Worm (Caenorhabditis elegans) whole organism, young adult: ENCODE data around the gene rgl-1.

Source experiments
- D2030.7 ChIP-seq: fragments of 200-800 bp; sonication (Bioruptor generic); IDR thresholded peaks from 2 replicates; pipeline ENCODE4 v1.3.6; 2022; ENCODE audit warnings: missing genetic modification reagents, missing genetic modification characterization, missing compliant biosample characterization
- F10E7.11 ChIP-seq: sonication (generic microtip); optimal IDR thresholded peaks from 2 replicates; lab custom pipeline; 2017; ENCODE audit warnings: mild to moderate bottlenecking, missing genetic modification characterization, moderate library complexity, missing compliant biosample characterization
- F22D6.2 ChIP-seq: sonication (generic microtip); optimal IDR thresholded peaks from 2 replicates; lab custom pipeline; 2016; ENCODE audit warnings: mild to moderate bottlenecking, missing genetic modification characterization, missing compliant biosample characterization
- F23B12.7 ChIP-seq: sonication (generic microtip); optimal IDR thresholded peaks from 2 replicates; lab custom pipeline; 2017; ENCODE audit warnings: missing genetic modification characterization, mild to moderate bottlenecking, missing compliant biosample characterization, antibody characterized with exemption, moderate library complexity; ENCODE audit not compliant: insufficient read depth
- K12H6.12 ChIP-seq: fragments of 200-800 bp; sonication (Bioruptor generic); optimal IDR thresholded peaks from 2 replicates; lab custom pipeline; 2018; ENCODE audit warnings: mild to moderate bottlenecking, missing genetic modification characterization, missing compliant biosample characterization
- T26A5.8 ChIP-seq: sonication (generic microtip); optimal IDR thresholded peaks from 2 replicates; lab custom pipeline; 2016; ENCODE audit warnings: missing genetic modification characterization, missing compliant biosample characterization
- Y53G8AR.9 ChIP-seq: fragments of 200-800 bp; sonication (Bioruptor generic); conservative IDR thresholded peaks from 2 replicates; pipeline ENCODE4 v1.3.6; 2022; ENCODE audit warnings: missing genetic modification reagents, missing genetic modification characterization, missing compliant biosample characterization
- Y67H2A.10 ChIP-seq: fragments of 200-800 bp; sonication (Bioruptor generic); conservative IDR thresholded peaks from 2 replicates; pipeline ENCODE4 v1.3.6; 2022; ENCODE audit warnings: missing genetic modification reagents, missing genetic modification characterization, missing compliant biosample characterization
- ZK185.1 ChIP-seq: sonication (generic microtip); optimal IDR thresholded peaks from 2 replicates; lab custom pipeline; 2016; ENCODE audit warnings: mild to moderate bottlenecking, missing genetic modification characterization, missing compliant biosample characterization; ENCODE audit not compliant: poor library complexity, severe bottlenecking
- akir-1 ChIP-seq: fragments of 200-800 bp; sonication (Bioruptor generic); optimal IDR thresholded peaks from 2 replicates; lab custom pipeline; 2018; ENCODE audit warnings: mild to moderate bottlenecking, missing genetic modification characterization, moderate library complexity, missing compliant biosample characterization
- ama-1 ChIP-seq, 3 experiments: fragments of 150-350 bp in 1 of 3; sonication (generic microtip) in 2 of 3; optimal IDR thresholded peaks; 2 replicates each; lab custom pipeline; 2014 to 2018; ENCODE audit warnings: missing biosample characterization in 2 of 3, missing genetic modification characterization in 2 of 3, missing genetic modification reagents in 2 of 3
- aptf-3 ChIP-seq: fragments of 200-800 bp; sonication (Bioruptor generic); IDR thresholded peaks from 2 replicates; pipeline ENCODE4 v1.3.6; 2022; ENCODE audit warnings: missing genetic modification characterization, missing compliant biosample characterization
- cebp-2 ChIP-seq: fragments of 200-800 bp; sonication (Bioruptor generic); IDR thresholded peaks from 2 replicates; pipeline ENCODE4 v1.3.6; 2022; ENCODE audit warnings: missing genetic modification characterization, missing compliant biosample characterization
- ceh-27 ChIP-seq: fragments of 200-800 bp; sonication (Bioruptor generic); optimal IDR thresholded peaks from 2 replicates; lab custom pipeline; 2018; ENCODE audit warnings: mild to moderate bottlenecking, missing genetic modification characterization, moderate library complexity, missing compliant biosample characterization
- ceh-79 ChIP-seq: sonication (generic microtip); optimal IDR thresholded peaks from 2 replicates; lab custom pipeline; 2017; ENCODE audit warnings: mild to moderate bottlenecking, missing genetic modification characterization, missing compliant biosample characterization
- egl-44 ChIP-seq: fragments of 200-800 bp; sonication (Bioruptor generic); IDR thresholded peaks from 2 replicates; pipeline ENCODE4 v1.3.6; 2022; ENCODE audit warnings: missing genetic modification reagents, missing genetic modification characterization, missing compliant biosample characterization
- fkh-3 ChIP-seq: sonication (generic microtip); optimal IDR thresholded peaks from 2 replicates; lab custom pipeline; 2016; ENCODE audit warnings: mild to moderate bottlenecking, missing genetic modification characterization, missing compliant biosample characterization
- him-1 ChIP-seq: sonication (generic microtip); optimal IDR thresholded peaks from 2 replicates; lab custom pipeline; 2016; ENCODE audit warnings: missing genotype, missing genetic modification reagents, missing genetic modification characterization, missing compliant biosample characterization
- hlh-12 ChIP-seq: sonication (generic microtip); optimal IDR thresholded peaks from 2 replicates; lab custom pipeline; 2016; ENCODE audit warnings: missing genetic modification characterization, missing compliant biosample characterization
- hsf-1 ChIP-seq: fragments of 200-800 bp; sonication (Bioruptor generic); IDR thresholded peaks from 2 replicates; pipeline ENCODE4 v1.3.6; 2022; ENCODE audit warnings: missing genetic modification reagents, missing genetic modification characterization, missing compliant biosample characterization
- lag-1 ChIP-seq: fragments of 200-800 bp; sonication (Bioruptor generic); IDR thresholded peaks from 2 replicates; pipeline ENCODE4 v1.3.6; 2022; ENCODE audit warnings: missing genetic modification reagents, missing genetic modification characterization, missing compliant biosample characterization
- let-526 ChIP-seq: fragments of 200-800 bp; sonication (Bioruptor generic); IDR thresholded peaks from 2 replicates; pipeline ENCODE4 v1.3.6; 2022; ENCODE audit warnings: missing genetic modification reagents, missing genetic modification characterization, missing compliant biosample characterization
- lin-26 ChIP-seq: fragments of 200-800 bp; sonication (Bioruptor generic); IDR thresholded peaks from 2 replicates; pipeline ENCODE4 v1.3.6; 2022; ENCODE audit warnings: missing genetic modification reagents, missing genetic modification characterization, missing compliant biosample characterization
- lin-40 ChIP-seq: sonication (generic microtip); optimal IDR thresholded peaks from 2 replicates; lab custom pipeline; 2016; ENCODE audit warnings: missing genetic modification characterization, mild to moderate bottlenecking, missing compliant biosample characterization, missing genotype, missing genetic modification reagents
- lin-54 ChIP-seq: fragments of 200-800 bp; sonication (Bioruptor generic); optimal IDR thresholded peaks from 2 replicates; lab custom pipeline; 2018; ENCODE audit warnings: mild to moderate bottlenecking, missing genetic modification characterization, missing compliant biosample characterization
- lsl-1 ChIP-seq: fragments of 200-800 bp; sonication (Bioruptor generic); optimal IDR thresholded peaks from 2 replicates; lab custom pipeline; 2018; ENCODE audit warnings: mild to moderate bottlenecking, missing genetic modification characterization, moderate library complexity, missing compliant biosample characterization
- madf-3 ChIP-seq: fragments of 200-800 bp; sonication (Bioruptor generic); IDR thresholded peaks from 2 replicates; pipeline ENCODE4 v1.3.6; 2022; ENCODE audit warnings: missing genetic modification reagents, missing genetic modification characterization, missing compliant biosample characterization
- madf-8 ChIP-seq: fragments of 200-800 bp; sonication (Bioruptor generic); conservative IDR thresholded peaks from 2 replicates; pipeline ENCODE4 v1.3.6; 2022; ENCODE audit warnings: missing genetic modification reagents, missing genetic modification characterization, missing compliant biosample characterization
- nfya-1 ChIP-seq: sonication (generic microtip); optimal IDR thresholded peaks from 2 replicates; lab custom pipeline; 2017; ENCODE audit warnings: antibody characterized with exemption, missing compliant biosample characterization, missing genetic modification characterization, borderline replicate concordance; ENCODE audit not compliant: insufficient read depth
- nfyb-1 ChIP-seq: fragments of 200-800 bp; sonication (Bioruptor generic); IDR thresholded peaks from 2 replicates; pipeline ENCODE4 v1.3.6; 2022; ENCODE audit warnings: missing genetic modification reagents, missing genetic modification characterization, missing compliant biosample characterization
- nhr-27 ChIP-seq: fragments of 200-800 bp; sonication (Bioruptor generic); optimal IDR thresholded peaks from 2 replicates; lab custom pipeline; 2018; ENCODE audit warnings: mild to moderate bottlenecking, missing genetic modification characterization, moderate library complexity, missing compliant biosample characterization
- nhr-90 ChIP-seq: sonication (generic microtip); optimal IDR thresholded peaks from 2 replicates; lab custom pipeline; 2016; ENCODE audit warnings: missing genotype, mild to moderate bottlenecking, missing genetic modification characterization, missing compliant biosample characterization
- rec-8 ChIP-seq, 2 experiments: sonication (generic microtip); optimal IDR thresholded peaks; 2 replicates each; lab custom pipeline; 2016; ENCODE audit warnings: mild to moderate bottlenecking in 2 of 2, missing genetic modification characterization in 2 of 2, missing genetic modification reagents in 2 of 2, missing genotype in 2 of 2, missing biosample characterization in 1 of 2, missing compliant biosample characterization in 1 of 2, moderate library complexity in 1 of 2
- repo-1 ChIP-seq: sonication (generic microtip); optimal IDR thresholded peaks from 2 replicates; lab custom pipeline; 2017; ENCODE audit warnings: mild to moderate bottlenecking, missing genetic modification characterization, missing compliant biosample characterization
- tbp1 ChIP-seq: fragments of 200-800 bp; sonication (Bioruptor generic); optimal IDR thresholded peaks from 2 replicates; lab custom pipeline; 2018; ENCODE audit warnings: mild to moderate bottlenecking, missing genetic modification characterization, missing compliant biosample characterization
- tlf-1 ChIP-seq: fragments of 200-800 bp; sonication (Bioruptor generic); optimal IDR thresholded peaks from 2 replicates; lab custom pipeline; 2018; ENCODE audit warnings: mild to moderate bottlenecking, missing genetic modification characterization, missing compliant biosample characterization
- unc-130 ChIP-seq: sonication (generic microtip); optimal IDR thresholded peaks from 2 replicates; lab custom pipeline; 2016; ENCODE audit warnings: missing genetic modification reagents, missing genetic modification characterization, missing compliant biosample characterization
- unc-62 ChIP-seq: fragments of 150-350 bp; optimal IDR thresholded peaks from 2 replicates; lab custom pipeline; 2014; ENCODE audit warnings: missing biosample characterization, missing genetic modification reagents, missing genetic modification characterization
- xnd-1 ChIP-seq: sonication (generic microtip); optimal IDR thresholded peaks from 2 replicates; lab custom pipeline; 2016; ENCODE audit warnings: missing genotype, missing genetic modification reagents, missing genetic modification characterization, missing compliant biosample characterization
- zfh-2 ChIP-seq: fragments of 200-800 bp; sonication (Bioruptor generic); conservative IDR thresholded peaks from 2 replicates; pipeline ENCODE4 v1.3.6; 2022; ENCODE audit warnings: missing genetic modification reagents, missing genetic modification characterization, missing compliant biosample characterization
- ztf-25 ChIP-seq: fragments of 200-800 bp; sonication (Bioruptor generic); IDR thresholded peaks from 2 replicates; pipeline ENCODE4 v1.3.6; 2022; ENCODE audit warnings: missing genetic modification reagents, missing genetic modification characterization, missing compliant biosample characterization
- ztf-26 ChIP-seq: sonication (generic microtip); optimal IDR thresholded peaks from 2 replicates; lab custom pipeline; 2017; ENCODE audit warnings: missing genetic modification characterization, missing compliant biosample characterization
- ztf-28 ChIP-seq: fragments of 200-800 bp; sonication (Bioruptor generic); IDR thresholded peaks from 2 replicates; pipeline ENCODE4 v1.3.6; 2022; ENCODE audit warnings: missing genetic modification reagents, missing genetic modification characterization, missing compliant biosample characterization

Gene rgl-1

DNA sequence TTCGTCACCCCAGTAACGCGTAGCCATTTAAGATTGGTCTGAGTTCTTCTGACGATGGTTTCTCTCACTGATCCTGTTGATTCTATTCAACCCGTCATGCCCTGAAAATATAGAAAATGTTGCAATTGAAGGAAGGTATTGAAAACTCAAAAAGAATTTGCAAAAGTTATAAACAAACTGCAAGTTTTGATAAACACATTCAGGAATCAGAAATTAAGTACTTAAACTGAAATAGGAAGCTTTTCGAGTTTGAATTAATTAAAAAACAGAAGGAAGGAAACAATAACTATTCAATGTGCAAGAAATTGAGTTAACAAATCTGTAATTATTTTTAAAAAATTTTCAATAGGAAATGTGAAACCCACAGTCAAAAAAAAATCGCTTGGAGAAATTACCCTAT lies at the start of gene rgl-1:
TSS of gene rgl-1 (minus strand) at position 101 of the 400 bp plus-strand sequence.
- TF ChIP-seq nfya-1 (no peak), zfh-2 (no peak), ama-1 (optimal IDR thresholded peaks at IDR 0.05; lab: Kevin White, UChicago) (no peak), ama-1 (GFP tag; optimal IDR thresholded peaks at IDR 0.05; lab: Kevin White, UChicago) (no peak), F22D6.2 (tag; lab: Kevin White, UChicago) (no peak), ztf-26 (tag; lab: Kevin White, UChicago) (no peak), ceh-79 (tag; lab: Kevin White, UChicago) (no peak), lsl-1 (GFP tag; lab: Kevin White, UChicago) (no peak), madf-8 (GFP tag; lab: Robert Waterston, UW) (no peak), tlf-1 (GFP tag; lab: Kevin White, UChicago) (no peak), egl-44 (GFP tag; lab: Robert Waterston, UW) (no peak), madf-3 (GFP tag; lab: Robert Waterston, UW) (no peak), ZK185.1 (tag; lab: Kevin White, UChicago) (no peak), cebp-2 (GFP tag; lab: Robert Waterston, UW) (no peak), akir-1 (GFP tag; lab: Kevin White, UChicago) (no peak), Y53G8AR.9 (no peak), lag-1 (GFP tag; lab: Robert Waterston, UW) (no peak), unc-130 (no peak), hlh-12 (no peak), F23B12.7 (no peak), him-1 (tag; lab: Kevin White, UChicago) (no peak)

DNA sequence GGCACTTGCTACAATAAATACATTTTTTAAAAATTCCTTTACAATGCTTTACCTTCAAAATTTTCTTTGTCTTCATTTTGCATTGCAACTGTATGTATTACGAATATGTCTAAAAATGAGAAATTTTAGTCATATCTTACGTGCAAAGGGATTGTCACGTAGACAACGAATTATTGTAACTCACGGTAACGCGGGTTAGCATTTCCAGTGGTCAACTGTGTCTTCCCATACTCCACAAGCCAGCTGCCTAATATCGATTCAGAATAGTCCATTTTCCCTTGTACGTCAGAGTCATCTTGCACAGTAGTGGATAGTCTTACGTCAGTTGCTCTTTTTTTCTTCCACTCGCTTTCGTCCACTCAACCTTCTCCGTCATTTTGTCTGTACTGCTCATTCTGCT lies 42.4 kb upstream of the rgl-1 start, which contains the start of gene fbxb-71:
TSS of gene fbxb-71 (plus strand) at position 301 of the 400 bp plus-strand sequence.
- TF ChIP-seq xnd-1 (tag; lab: Kevin White, UChicago) = no peak
- no peak for TF ChIP-seq ceh-27 (GFP tag; lab: Kevin White, UChicago)
- TF ChIP-seq Y53G8AR.9 = no peak
- TF ChIP-seq Y67H2A.10 (GFP tag; lab: Robert Waterston, UW) = no peak
- TF ChIP-seq tbp1 (GFP tag; lab: Kevin White, UChicago) = no peak
- no peak for TF ChIP-seq nhr-27 (tag; lab: Kevin White, UChicago)
- no peak for TF ChIP-seq rec-8 (tag; optimal IDR thresholded peaks at IDR 0.05; lab: Kevin White, UChicago)
- TF ChIP-seq K12H6.12 = no peak
- TF ChIP-seq D2030.7 (GFP tag; lab: Robert Waterston, UW) = no peak
- TF ChIP-seq ztf-28 = no peak
- TF ChIP-seq unc-62 (GFP tag; lab: Kevin White, UChicago) = no peak
- no peak for TF ChIP-seq let-526 (GFP tag; lab: Robert Waterston, UW)
- TF ChIP-seq ztf-25 (GFP tag; lab: Robert Waterston, UW) = no peak
- no peak for TF ChIP-seq lin-40 (tag; lab: Kevin White, UChicago)
- TF ChIP-seq fkh-3 (tag; lab: Kevin White, UChicago) = no peak
- no peak for TF ChIP-seq T26A5.8 (tag; lab: Kevin White, UChicago)
- TF ChIP-seq nfyb-1 = no peak
- TF ChIP-seq nhr-90 (tag; lab: Kevin White, UChicago) = no peak
- TF ChIP-seq, all 124 proteins: peak for 0

DNA sequence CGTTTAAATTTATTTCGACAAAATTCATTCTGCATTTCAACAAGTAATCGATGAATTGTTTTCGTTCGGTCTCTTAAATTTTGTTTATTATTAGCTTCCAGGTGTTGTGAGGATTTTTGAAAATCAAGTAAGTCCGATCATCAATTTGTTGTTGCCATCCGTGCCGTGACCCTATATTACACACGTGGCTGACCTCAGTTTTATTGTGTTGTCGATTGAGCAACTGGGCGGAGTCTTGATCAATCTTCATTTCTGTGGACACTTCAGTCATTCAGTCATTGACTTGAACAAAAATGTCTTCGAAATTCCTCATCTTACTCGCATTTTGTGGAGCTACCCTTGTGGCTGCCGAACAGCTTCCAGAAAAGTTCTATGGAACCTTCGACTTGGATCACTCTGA lies 40.3 kb upstream of the rgl-1 start, which contains the start of gene lbp-2:
TSS of gene lbp-2 (plus strand) at position 102 of the 400 bp plus-strand sequence.
- TF ChIP-seq repo-1 (no peak), nhr-90 (tag; lab: Kevin White, UChicago) (no peak), lin-26 (GFP tag; lab: Robert Waterston, UW) (no peak), ZK185.1 (tag; lab: Kevin White, UChicago) (no peak), aptf-3 (no peak), lin-54 (GFP tag; lab: Kevin White, UChicago) (no peak), ztf-28 (no peak), F10E7.11 (tag; lab: Kevin White, UChicago) (no peak), Y67H2A.10 (GFP tag; lab: Robert Waterston, UW) (no peak), hsf-1 (GFP tag; lab: Robert Waterston, UW) (no peak)
- TF ChIP-seq, all 124 proteins: peak for 0
